Worm (Caenorhabditis elegans) whole organism, L1 larva: Measurements from ENCODE around the gene cdo-1.

Source experiments
- C04F5.9 ChIP-seq: sonication (generic microtip); optimal IDR thresholded peaks from 2 replicates; lab custom pipeline; 2016; ENCODE audit warnings: missing genetic modification characterization, missing compliant biosample characterization
- C34B4.2 ChIP-seq: sonication (generic microtip); optimal IDR thresholded peaks from 2 replicates; lab custom pipeline; 2017; ENCODE audit warnings: mild to moderate bottlenecking, missing genetic modification characterization, missing compliant biosample characterization
- Y116A8C.19 ChIP-seq: sonication (generic microtip); optimal IDR thresholded peaks from 2 replicates; lab custom pipeline; 2016; ENCODE audit warnings: missing compliant biosample characterization, missing genetic modification characterization, borderline replicate concordance
- aha-1 ChIP-seq: fragments of 150-350 bp; optimal IDR thresholded peaks from 2 replicates; lab custom pipeline; 2014; ENCODE audit warnings: missing biosample characterization, missing genetic modification characterization
- aly-2 ChIP-seq: fragments of 150-350 bp; optimal IDR thresholded peaks from 2 replicates; lab custom pipeline; 2014; ENCODE audit warnings: missing biosample characterization, missing genetic modification characterization
- ceh-88 ChIP-seq: fragments of 200-800 bp; sonication (Bioruptor generic); IDR thresholded peaks from 2 replicates; pipeline ENCODE4 v1.3.6; 2022; ENCODE audit warnings: missing genetic modification characterization, missing compliant biosample characterization
- ceh-90 ChIP-seq: sonication (generic microtip); optimal IDR thresholded peaks from 2 replicates; lab custom pipeline; 2016; ENCODE audit warnings: missing genetic modification characterization, missing compliant biosample characterization
- dsc-1 ChIP-seq: sonication (generic microtip); optimal IDR thresholded peaks from 2 replicates; lab custom pipeline; 2016; ENCODE audit warnings: mild to moderate bottlenecking, missing genetic modification characterization, missing compliant biosample characterization
- egl-13 ChIP-seq: sonication (generic microtip); optimal IDR thresholded peaks from 2 replicates; lab custom pipeline; 2016; ENCODE audit warnings: missing genotype, missing genetic modification reagents, missing genetic modification characterization, missing compliant biosample characterization
- egl-27 ChIP-seq, 2 experiments: fragments of 150-350 bp in 1 of 2; sonication (generic microtip); optimal IDR thresholded peaks; 3 replicates each; lab custom pipeline; 2017 to 2018; ENCODE audit warnings: missing biosample characterization in 2 of 2, missing genetic modification characterization in 2 of 2, missing genetic modification reagents in 2 of 2
- elt-2 ChIP-seq: sonication (generic microtip); optimal IDR thresholded peaks from 2 replicates; lab custom pipeline; 2016; ENCODE audit warnings: missing genetic modification characterization, mild to moderate bottlenecking, inconsistent platforms, missing compliant biosample characterization, missing genetic modification reagents
- elt-3 ChIP-seq, 6 experiments: fragments of 150-350 bp in 1 of 6; sonication (generic microtip); optimal IDR thresholded peaks; 2 replicates each; lab custom pipeline; 2017 to 2018; ENCODE audit warnings: missing biosample characterization in 6 of 6, missing genetic modification characterization in 6 of 6, inconsistent platforms in 1 of 6
- ets-5 ChIP-seq: fragments of 200-800 bp; sonication (Bioruptor generic); IDR thresholded peaks from 2 replicates; pipeline ENCODE4 v1.3.6; 2022; ENCODE audit warnings: missing genetic modification characterization, missing compliant biosample characterization
- fkh-10 ChIP-seq: sonication (generic microtip); optimal IDR thresholded peaks from 2 replicates; lab custom pipeline; 2017; ENCODE audit warnings: missing biosample characterization, missing genetic modification reagents, missing genetic modification characterization
- fkh-8 ChIP-seq: sonication (generic microtip); optimal IDR thresholded peaks from 2 replicates; lab custom pipeline; 2016; ENCODE audit warnings: mild to moderate bottlenecking, missing genetic modification characterization, missing compliant biosample characterization
- hlh-4 ChIP-seq: sonication (generic microtip); optimal IDR thresholded peaks from 2 replicates; lab custom pipeline; 2016; ENCODE audit warnings: mild to moderate bottlenecking, missing genetic modification characterization, missing compliant biosample characterization
- jun-1 ChIP-seq: fragments of 150-350 bp; optimal IDR thresholded peaks from 2 replicates; lab custom pipeline; 2014; ENCODE audit warnings: missing biosample characterization, missing genetic modification reagents, missing genetic modification characterization
- lin-13 ChIP-seq: fragments of 150-350 bp; optimal IDR thresholded peaks from 2 replicates; lab custom pipeline; 2014; ENCODE audit warnings: missing biosample characterization, missing genetic modification reagents, missing genetic modification characterization
- lin-15B ChIP-seq: fragments of 150-350 bp; sonication (generic microtip); optimal IDR thresholded peaks from 3 replicates; lab custom pipeline; 2014; ENCODE audit warnings: missing biosample characterization, missing genetic modification characterization
- lin-35 ChIP-seq, 2 experiments: fragments of 150-350 bp; optimal IDR thresholded peaks; 2 replicates each; lab custom pipeline; 2014; ENCODE audit warnings: missing biosample characterization in 2 of 2, missing genetic modification characterization in 2 of 2, missing genetic modification reagents in 2 of 2
- lir-3 ChIP-seq: sonication (generic microtip); optimal IDR thresholded peaks from 2 replicates; lab custom pipeline; 2016; ENCODE audit warnings: mild to moderate bottlenecking, missing genetic modification characterization, moderate library complexity, missing compliant biosample characterization; ENCODE audit not compliant: poor library complexity
- lsy-2 ChIP-seq, 2 experiments: fragments of 150-350 bp; optimal IDR thresholded peaks; 2 replicates each; lab custom pipeline; 2014; ENCODE audit warnings: missing biosample characterization in 2 of 2, missing genetic modification characterization in 2 of 2
- mab-9 ChIP-seq: fragments of 200-800 bp; sonication (Bioruptor generic); IDR thresholded peaks from 2 replicates; pipeline ENCODE4 v1.3.6; 2022; ENCODE audit warnings: missing genetic modification reagents, missing genetic modification characterization, missing compliant biosample characterization
- nhr-11 ChIP-seq: fragments of 150-350 bp; optimal IDR thresholded peaks from 2 replicates; lab custom pipeline; 2014; ENCODE audit warnings: missing biosample characterization, missing genetic modification characterization
- nhr-12 ChIP-seq: sonication (generic microtip); optimal IDR thresholded peaks from 2 replicates; lab custom pipeline; 2017; ENCODE audit warnings: missing biosample characterization, missing genetic modification characterization
- nhr-19 ChIP-seq: fragments of 200-800 bp; sonication (Bioruptor generic); conservative IDR thresholded peaks from 2 replicates; pipeline ENCODE4 v1.3.6; 2022; ENCODE audit warnings: missing genetic modification characterization, missing compliant biosample characterization
- nhr-20 ChIP-seq: sonication (generic microtip); optimal IDR thresholded peaks from 2 replicates; lab custom pipeline; 2016; ENCODE audit warnings: mild to moderate bottlenecking, missing genetic modification characterization, missing compliant biosample characterization
- nhr-237 ChIP-seq: fragments of 150-350 bp; optimal IDR thresholded peaks from 2 replicates; lab custom pipeline; 2014; ENCODE audit warnings: missing biosample characterization, missing genetic modification characterization
- nhr-71 ChIP-seq: sonication (generic microtip); optimal IDR thresholded peaks from 2 replicates; lab custom pipeline; 2016; ENCODE audit warnings: mild to moderate bottlenecking, missing genetic modification characterization, moderate library complexity, missing compliant biosample characterization
- nhr-76 ChIP-seq: sonication (generic microtip); optimal IDR thresholded peaks from 2 replicates; lab custom pipeline; 2017; ENCODE audit warnings: missing biosample characterization, missing genetic modification characterization
- nhr-77 ChIP-seq: fragments of 150-350 bp; optimal IDR thresholded peaks from 2 replicates; lab custom pipeline; 2014; ENCODE audit warnings: missing biosample characterization, missing genetic modification characterization
- nhr-84 ChIP-seq: sonication (generic microtip); optimal IDR thresholded peaks from 2 replicates; lab custom pipeline; 2017; ENCODE audit warnings: missing biosample characterization, missing genetic modification characterization
- nhr-85 ChIP-seq: sonication (generic microtip); peaks from one replicate; lab custom pipeline; 2016; ENCODE audit warnings: missing genetic modification characterization, inconsistent platforms, missing compliant biosample characterization
- pag-3 ChIP-seq: sonication (generic microtip); optimal IDR thresholded peaks from 2 replicates; lab custom pipeline; 2017; ENCODE audit warnings: missing genetic modification characterization, mild to moderate bottlenecking, missing compliant biosample characterization, antibody characterized with exemption, borderline replicate concordance; ENCODE audit not compliant: insufficient read depth
- pqm-1 ChIP-seq: sonication (generic microtip); optimal IDR thresholded peaks from 3 replicates; lab custom pipeline; 2017; ENCODE audit warnings: missing biosample characterization, missing genetic modification characterization
- rnt-1 ChIP-seq: sonication (generic microtip); optimal IDR thresholded peaks from 2 replicates; lab custom pipeline; 2016; ENCODE audit warnings: mild to moderate bottlenecking, missing genetic modification characterization, moderate library complexity, missing compliant biosample characterization
- skn-1 ChIP-seq: fragments of 150-350 bp; optimal IDR thresholded peaks from 2 replicates; lab custom pipeline; 2014; ENCODE audit warnings: missing biosample characterization, missing genetic modification characterization
- snpc-4 ChIP-seq: fragments of 150-350 bp; optimal IDR thresholded peaks from 2 replicates; lab custom pipeline; 2014; ENCODE audit warnings: missing biosample characterization, missing genetic modification characterization
- snu-23 ChIP-seq: sonication (generic microtip); optimal IDR thresholded peaks from 2 replicates; lab custom pipeline; 2016; ENCODE audit warnings: missing genetic modification characterization, missing compliant biosample characterization
- sptf-1 ChIP-seq: fragments of 150-350 bp; optimal IDR thresholded peaks from 2 replicates; lab custom pipeline; 2014; ENCODE audit warnings: missing biosample characterization, missing genetic modification characterization
- tbx-2 ChIP-seq: sonication (generic microtip); optimal IDR thresholded peaks from 2 replicates; lab custom pipeline; 2016; ENCODE audit warnings: missing genetic modification characterization, missing compliant biosample characterization
- tlp-1 ChIP-seq: fragments of 150-350 bp; optimal IDR thresholded peaks from 2 replicates; lab custom pipeline; 2014; ENCODE audit warnings: missing biosample characterization, missing genetic modification characterization
- unc-130 ChIP-seq: fragments of 150-350 bp; optimal IDR thresholded peaks from 2 replicates; lab custom pipeline; 2017; ENCODE audit warnings: missing biosample characterization, missing genetic modification characterization, inconsistent platforms
- unc-30 ChIP-seq: sonication (generic microtip); optimal IDR thresholded peaks from 2 replicates; lab custom pipeline; 2017; ENCODE audit warnings: missing biosample characterization, missing genetic modification characterization
- unc-62 ChIP-seq: fragments of 150-350 bp; optimal IDR thresholded peaks from 2 replicates; lab custom pipeline; 2014; ENCODE audit warnings: missing biosample characterization, missing genetic modification reagents, missing genetic modification characterization
- unc-86 ChIP-seq: sonication (generic microtip); optimal IDR thresholded peaks from 2 replicates; lab custom pipeline; 2016; ENCODE audit warnings: missing genetic modification characterization, missing compliant biosample characterization
- unc-98 ChIP-seq: fragments of 200-800 bp; sonication (Bioruptor generic); IDR thresholded peaks from 2 replicates; pipeline ENCODE4 v1.3.6; 2022; ENCODE audit warnings: missing genetic modification characterization, missing compliant biosample characterization
- vab-15 ChIP-seq: sonication (generic microtip); optimal IDR thresholded peaks from 2 replicates; lab custom pipeline; 2017; ENCODE audit warnings: missing genotype, mild to moderate bottlenecking, missing genetic modification characterization, missing compliant biosample characterization
- xbp-1 ChIP-seq: sonication (generic microtip); optimal IDR thresholded peaks from 2 replicates; lab custom pipeline; 2016; ENCODE audit warnings: missing genetic modification characterization, missing compliant biosample characterization
- zag-1 ChIP-seq: fragments of 150-350 bp; optimal IDR thresholded peaks from 2 replicates; lab custom pipeline; 2014; ENCODE audit warnings: missing biosample characterization, missing genetic modification characterization
- zip-4 ChIP-seq: fragments of 200-800 bp; sonication (Bioruptor generic); optimal IDR thresholded peaks from 2 replicates; lab custom pipeline; 2018; ENCODE audit warnings: mild to moderate bottlenecking, missing genetic modification characterization, moderate library complexity, missing compliant biosample characterization
- ztf-4 ChIP-seq: fragments of 150-350 bp; optimal IDR thresholded peaks from 2 replicates; lab custom pipeline; 2014; ENCODE audit warnings: missing biosample characterization, missing genetic modification characterization

Gene cdo-1

DNA sequence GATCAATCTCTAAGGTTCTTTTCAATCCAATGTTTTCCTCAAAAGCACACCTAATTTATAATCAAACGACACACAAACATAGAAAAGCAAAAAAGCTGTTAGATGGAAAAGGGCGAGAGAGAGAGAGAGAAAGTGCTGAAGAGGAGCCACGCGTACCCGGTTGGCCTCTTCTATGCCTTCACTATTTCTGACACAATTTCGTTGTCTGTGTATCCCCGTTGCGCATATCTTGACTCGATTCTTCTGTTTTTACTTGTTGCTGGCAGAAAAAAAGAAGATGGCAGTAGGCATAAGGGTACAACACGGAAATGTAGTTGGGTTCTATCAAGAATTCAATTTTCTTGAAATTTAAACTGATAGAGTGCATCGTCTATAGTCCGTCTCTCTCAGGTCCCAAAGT, 35.9 kb downstream of the cdo-1 start (continued):
- TF ChIP-seq xbp-1 (peak; percentile 25), fkh-10 (GFP tag; lab: Kevin White, UChicago) (peak; percentile 93), zag-1 (tag; lab: Kevin White, UChicago) (peak; percentile 25), pag-3 (tag; lab: Kevin White, UChicago) (peak; percentile 82)

DNA sequence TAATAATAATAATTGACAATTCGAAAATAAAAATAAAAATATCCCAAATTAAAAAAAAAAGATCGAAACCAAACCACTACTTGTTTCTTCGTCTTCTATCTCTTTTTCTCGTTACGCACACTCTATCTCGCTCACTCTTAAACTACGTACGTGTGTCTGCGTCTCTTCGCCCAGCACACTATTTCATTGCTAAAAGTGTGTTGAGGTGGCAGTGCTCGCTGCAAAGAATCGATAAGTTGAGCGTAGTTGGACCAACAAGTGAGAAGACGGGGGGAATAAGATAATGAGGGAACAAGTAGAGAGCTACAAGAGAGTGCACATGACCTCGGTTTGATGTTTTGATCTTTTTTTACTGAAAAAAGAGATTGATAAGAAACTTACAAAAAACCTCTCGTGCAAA, 37.5 kb downstream of the cdo-1 start:
- TF ChIP-seq snu-23 (GFP tag; lab: Kevin White, UChicago) = peak; percentile 65
- no peak for TF ChIP-seq lir-3
- no peak for TF ChIP-seq C04F5.9 (tag; lab: Kevin White, UChicago)
- peak; percentile 70 for TF ChIP-seq egl-13
- TF ChIP-seq nhr-76 (tag; lab: Kevin White, UChicago) = no peak
- TF ChIP-seq nhr-20 (tag; lab: Kevin White, UChicago) = peak; percentile 55
- TF ChIP-seq nhr-77 (tag; lab: Kevin White, UChicago) = no peak
- TF ChIP-seq aha-1 (tag; lab: Kevin White, UChicago) = no peak
- no peak for TF ChIP-seq jun-1 (tag; lab: Kevin White, UChicago)
- no peak for TF ChIP-seq mab-9
- no peak for TF ChIP-seq nhr-11 (tag; lab: Kevin White, UChicago)
- TF ChIP-seq aly-2 (tag; lab: Kevin White, UChicago) = peak; percentile 10
- TF ChIP-seq C34B4.2 (tag; lab: Kevin White, UChicago) = no peak
- TF ChIP-seq unc-62 = no peak
- TF ChIP-seq ets-5 (GFP tag; lab: Robert Waterston, UW) = no peak
- no peak for TF ChIP-seq nhr-12 (tag; lab: Kevin White, UChicago)
- TF ChIP-seq unc-86 (tag; lab: Kevin White, UChicago) = peak; percentile 74
- TF ChIP-seq unc-130 (tag; lab: Kevin White, UChicago) = no peak
- TF ChIP-seq skn-1 (tag; lab: Kevin White, UChicago) = no peak
- TF ChIP-seq tbx-2 = peak; percentile 64
- TF ChIP-seq rnt-1 (tag; lab: Kevin White, UChicago) = peak; percentile 57
- peak; percentile 28; the same call in 1 of the 2 replicates for TF ChIP-seq nhr-19 (GFP tag; lab: Robert Waterston, UW)
- TF ChIP-seq Y116A8C.19 (tag; lab: Kevin White, UChicago) = no peak
- TF ChIP-seq sptf-1 (tag; lab: Kevin White, UChicago) = no peak
- no peak for TF ChIP-seq nhr-84
- TF ChIP-seq hlh-4 (tag; lab: Kevin White, UChicago) = no peak
- TF ChIP-seq snpc-4 (tag; lab: Kevin White, UChicago) = no peak
- TF ChIP-seq tlp-1 (tag; lab: Kevin White, UChicago) = no peak
- TF ChIP-seq nhr-71 (tag; lab: Kevin White, UChicago) = peak; percentile 75
- TF ChIP-seq lin-15B (tag; lab: Kevin White, UChicago) = no peak
- TF ChIP-seq elt-2 = peak; percentile 41
- no peak for TF ChIP-seq pag-3 (tag; lab: Kevin White, UChicago)
- TF ChIP-seq unc-30 (tag; lab: Kevin White, UChicago) = no peak
- no peak for TF ChIP-seq elt-3 (tag; optimal IDR thresholded peaks at IDR 0.05; lab: Kevin White, UChicago)
- TF ChIP-seq vab-15 (tag; lab: Kevin White, UChicago) = no peak
- no peak for TF ChIP-seq pqm-1 (tag; lab: Kevin White, UChicago)
- TF ChIP-seq unc-98 (GFP tag; lab: Robert Waterston, UW) = no peak
- TF ChIP-seq ztf-4 = no peak
- no peak for TF ChIP-seq egl-27 (tag; optimal IDR thresholded peaks at IDR 0.05; lab: Kevin White, UChicago)
- TF ChIP-seq ceh-90 (tag; lab: Kevin White, UChicago) = no peak
- peak; percentile 66 for TF ChIP-seq dsc-1
- TF ChIP-seq zip-4 (GFP tag; lab: Kevin White, UChicago) = no peak
- peak; percentile 41 to 48 for TF ChIP-seq lsy-2 (tag; optimal IDR thresholded peaks at IDR 0.05; lab: Kevin White, UChicago)
- no peak for TF ChIP-seq nhr-237 (tag; lab: Kevin White, UChicago)
- TF ChIP-seq lin-13 (GFP tag; lab: Kevin White, UChicago) = no peak
- peak; percentile 14 to 19 for TF ChIP-seq lin-35 (GFP tag; optimal IDR thresholded peaks at IDR 0.05; lab: Kevin White, UChicago)
- peak; percentile 47 for TF ChIP-seq nhr-85 (tag; lab: Kevin White, UChicago)
- no peak for TF ChIP-seq ceh-88 (GFP tag; lab: Robert Waterston, UW)
- peak; percentile 40 for TF ChIP-seq fkh-8
